Worm (Caenorhabditis elegans): ENCODE results near the gene W06D11.5.

DNA sequence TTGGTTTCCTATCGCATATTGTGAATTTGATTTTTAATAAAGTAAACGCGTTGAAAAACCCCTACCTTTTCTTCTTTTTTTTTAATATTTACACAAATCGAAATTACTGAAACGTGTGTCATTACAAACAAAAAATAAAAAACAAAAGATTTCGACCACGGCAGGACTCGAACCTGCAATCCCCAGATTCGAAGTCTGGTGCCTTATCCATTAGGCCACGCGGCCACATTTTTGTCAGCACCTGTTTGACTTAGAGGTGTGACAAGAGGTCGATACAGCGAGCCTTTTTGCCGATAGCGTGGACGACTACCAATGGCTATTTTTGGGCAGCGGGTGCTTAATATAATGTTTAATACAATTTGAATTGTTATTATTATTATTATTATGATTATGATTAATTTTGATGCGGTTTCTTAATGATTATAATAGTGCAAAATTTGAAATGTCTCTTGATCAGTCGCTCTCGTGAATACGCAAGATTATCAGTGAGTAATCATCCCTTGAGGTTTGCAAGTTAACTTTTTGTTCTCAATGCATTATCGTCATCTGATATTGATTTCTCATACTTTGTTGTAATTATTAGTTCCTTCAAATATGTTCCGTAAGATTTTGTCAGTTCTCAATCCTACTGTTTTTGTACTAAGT is 38.0 kb downstream of the W06D11.5 start, which contains the start of gene srd-44:
- no peak for TF ChIP-seq ama-1 (optimal IDR thresholded peaks at IDR 0.05)
- no peak for TF ChIP-seq ama-1 (GFP tag; optimal IDR thresholded peaks at IDR 0.05)
- peak; percentile 18 for TF ChIP-seq unc-130 (GFP tag; optimal IDR thresholded peaks at IDR 0.05)
- TF ChIP-seq ztf-28 (GFP tag; IDR thresholded peaks at IDR 0.05): no peak
- TF ChIP-seq mxl-1 (tag; optimal IDR thresholded peaks at IDR 0.05): peak; percentile 48
- no peak for TF ChIP-seq sptf-2 (GFP tag; optimal IDR thresholded peaks at IDR 0.05)
- TF ChIP-seq F57C9.4 (tag; optimal IDR thresholded peaks at IDR 0.05): no peak
- no peak for TF ChIP-seq T26A5.8 (tag; optimal IDR thresholded peaks at IDR 0.05)
- TF ChIP-seq F55B11.4 (tag; optimal IDR thresholded peaks at IDR 0.05; ENCODE audit: borderline replicate concordance, insufficient read depth): no peak
- TF ChIP-seq ceh-91 (GFP tag; IDR thresholded peaks at IDR 0.05): no peak
- no peak for TF ChIP-seq Y79H2A.3 (GFP tag; conservative IDR thresholded peaks at IDR 0.05)
- TF ChIP-seq F37B4.10 (GFP tag; IDR thresholded peaks at IDR 0.05): no peak
- no peak for TF ChIP-seq sea-2 (GFP tag; IDR thresholded peaks at IDR 0.05)
